Worm (Caenorhabditis elegans) whole organism, L1 larva: ENCODE data around the gene nhr-97.

Source experiments
- C04F5.9 ChIP-seq: sonication (generic microtip); optimal IDR thresholded peaks from 2 replicates; lab custom pipeline; 2016; ENCODE audit warnings: missing genetic modification characterization, missing compliant biosample characterization
- C34B4.2 ChIP-seq: sonication (generic microtip); optimal IDR thresholded peaks from 2 replicates; lab custom pipeline; 2017; ENCODE audit warnings: mild to moderate bottlenecking, missing genetic modification characterization, missing compliant biosample characterization
- F16B12.6 ChIP-seq: fragments of 150-350 bp; optimal IDR thresholded peaks from 2 replicates; lab custom pipeline; 2014; ENCODE audit warnings: missing biosample characterization, missing genetic modification characterization
- Y116A8C.19 ChIP-seq: sonication (generic microtip); optimal IDR thresholded peaks from 2 replicates; lab custom pipeline; 2016; ENCODE audit warnings: missing compliant biosample characterization, missing genetic modification characterization, borderline replicate concordance
- aly-2 ChIP-seq: fragments of 150-350 bp; optimal IDR thresholded peaks from 2 replicates; lab custom pipeline; 2014; ENCODE audit warnings: missing biosample characterization, missing genetic modification characterization
- ama-1 ChIP-seq: fragments of 150-350 bp; optimal IDR thresholded peaks from 2 replicates; lab custom pipeline; 2014
- blmp-1 ChIP-seq: fragments of 150-350 bp; optimal IDR thresholded peaks from 2 replicates; lab custom pipeline; 2014; ENCODE audit warnings: missing biosample characterization, missing genetic modification characterization
- ceh-8 ChIP-seq: fragments of 200-800 bp; sonication (Bioruptor generic); optimal IDR thresholded peaks from 2 replicates; lab custom pipeline; 2018; ENCODE audit warnings: mild to moderate bottlenecking, missing genetic modification characterization, moderate library complexity, missing compliant biosample characterization
- ceh-88 ChIP-seq: fragments of 200-800 bp; sonication (Bioruptor generic); IDR thresholded peaks from 2 replicates; pipeline ENCODE4 v1.3.6; 2022; ENCODE audit warnings: missing genetic modification characterization, missing compliant biosample characterization
- ceh-90 ChIP-seq: sonication (generic microtip); optimal IDR thresholded peaks from 2 replicates; lab custom pipeline; 2016; ENCODE audit warnings: missing genetic modification characterization, missing compliant biosample characterization
- ces-1 ChIP-seq: fragments of 150-350 bp; optimal IDR thresholded peaks from 2 replicates; lab custom pipeline; 2014; ENCODE audit warnings: missing biosample characterization, missing genetic modification reagents, missing genetic modification characterization
- dpl-1 ChIP-seq, 3 experiments: fragments of 150-350 bp in 2 of 3; sonication (generic microtip) in 1 of 3; optimal IDR thresholded peaks; 2 replicates each; lab custom pipeline; 2014 to 2017; ENCODE audit warnings: missing biosample characterization in 3 of 3, missing genetic modification characterization in 3 of 3, missing genetic modification reagents in 3 of 3
- efl-1 ChIP-seq, 4 experiments: fragments of 150-350 bp; optimal IDR thresholded peaks in 3 of 4; peaks in 1 of 4; 1 replicate in 1 of 4; 2 replicates in 3 of 4; lab custom pipeline; 2014; ENCODE audit warnings: missing biosample characterization in 2 of 4, missing genetic modification characterization in 2 of 4, missing genetic modification reagents in 2 of 4
- efl-3 ChIP-seq: fragments of 200-800 bp; sonication (Bioruptor generic); optimal IDR thresholded peaks from 2 replicates; lab custom pipeline; 2018; ENCODE audit warnings: mild to moderate bottlenecking, missing genetic modification characterization, missing compliant biosample characterization
- egl-27 ChIP-seq, 2 experiments: fragments of 150-350 bp in 1 of 2; sonication (generic microtip); optimal IDR thresholded peaks; 3 replicates each; lab custom pipeline; 2017 to 2018; ENCODE audit warnings: missing biosample characterization in 2 of 2, missing genetic modification characterization in 2 of 2, missing genetic modification reagents in 2 of 2
- elt-3 ChIP-seq, 6 experiments: fragments of 150-350 bp in 1 of 6; sonication (generic microtip); optimal IDR thresholded peaks; 2 replicates each; lab custom pipeline; 2017 to 2018; ENCODE audit warnings: missing biosample characterization in 6 of 6, missing genetic modification characterization in 6 of 6, inconsistent platforms in 1 of 6
- ets-5 ChIP-seq: fragments of 200-800 bp; sonication (Bioruptor generic); IDR thresholded peaks from 2 replicates; pipeline ENCODE4 v1.3.6; 2022; ENCODE audit warnings: missing genetic modification characterization, missing compliant biosample characterization
- fkh-10 ChIP-seq: sonication (generic microtip); optimal IDR thresholded peaks from 2 replicates; lab custom pipeline; 2017; ENCODE audit warnings: missing biosample characterization, missing genetic modification reagents, missing genetic modification characterization
- fkh-4 ChIP-seq: sonication (generic microtip); optimal IDR thresholded peaks from 2 replicates; lab custom pipeline; 2016; ENCODE audit warnings: missing compliant biosample characterization, missing genetic modification characterization, borderline replicate concordance
- fkh-8 ChIP-seq: sonication (generic microtip); optimal IDR thresholded peaks from 2 replicates; lab custom pipeline; 2016; ENCODE audit warnings: mild to moderate bottlenecking, missing genetic modification characterization, missing compliant biosample characterization
- fos-1 ChIP-seq: fragments of 150-350 bp; optimal IDR thresholded peaks from 2 replicates; lab custom pipeline; 2014; ENCODE audit warnings: missing biosample characterization, missing genetic modification characterization
- hpl-2 ChIP-seq: fragments of 150-350 bp; optimal IDR thresholded peaks from 2 replicates; lab custom pipeline; 2014; ENCODE audit warnings: missing biosample characterization, missing genetic modification reagents, missing genetic modification characterization
- lin-15B ChIP-seq: fragments of 150-350 bp; sonication (generic microtip); optimal IDR thresholded peaks from 3 replicates; lab custom pipeline; 2014; ENCODE audit warnings: missing biosample characterization, missing genetic modification characterization
- lin-39 ChIP-seq: fragments of 150-350 bp; optimal IDR thresholded peaks from 2 replicates; lab custom pipeline; 2014; ENCODE audit warnings: missing biosample characterization, missing genetic modification reagents, missing genetic modification characterization
- lir-3 ChIP-seq: sonication (generic microtip); optimal IDR thresholded peaks from 2 replicates; lab custom pipeline; 2016; ENCODE audit warnings: mild to moderate bottlenecking, missing genetic modification characterization, moderate library complexity, missing compliant biosample characterization; ENCODE audit not compliant: poor library complexity
- lsy-2 ChIP-seq, 2 experiments: fragments of 150-350 bp; optimal IDR thresholded peaks; 2 replicates each; lab custom pipeline; 2014; ENCODE audit warnings: missing biosample characterization in 2 of 2, missing genetic modification characterization in 2 of 2
- mab-9 ChIP-seq: fragments of 200-800 bp; sonication (Bioruptor generic); IDR thresholded peaks from 2 replicates; pipeline ENCODE4 v1.3.6; 2022; ENCODE audit warnings: missing genetic modification reagents, missing genetic modification characterization, missing compliant biosample characterization
- mdl-1 ChIP-seq, 2 experiments: fragments of 150-350 bp; optimal IDR thresholded peaks; 2 replicates each; lab custom pipeline; 2014 to 2017; ENCODE audit warnings: missing biosample characterization in 2 of 2, missing genetic modification characterization in 2 of 2, inconsistent platforms in 1 of 2
- mef-2 ChIP-seq: fragments of 150-350 bp; optimal IDR thresholded peaks from 2 replicates; lab custom pipeline; 2014; ENCODE audit warnings: missing biosample characterization, missing genetic modification characterization
- nhr-11 ChIP-seq: fragments of 150-350 bp; optimal IDR thresholded peaks from 2 replicates; lab custom pipeline; 2014; ENCODE audit warnings: missing biosample characterization, missing genetic modification characterization
- nhr-12 ChIP-seq: sonication (generic microtip); optimal IDR thresholded peaks from 2 replicates; lab custom pipeline; 2017; ENCODE audit warnings: missing biosample characterization, missing genetic modification characterization
- nhr-237 ChIP-seq: fragments of 150-350 bp; optimal IDR thresholded peaks from 2 replicates; lab custom pipeline; 2014; ENCODE audit warnings: missing biosample characterization, missing genetic modification characterization
- nhr-47 ChIP-seq: sonication (generic microtip); optimal IDR thresholded peaks from 2 replicates; lab custom pipeline; 2016; ENCODE audit warnings: mild to moderate bottlenecking, missing genetic modification characterization, moderate library complexity, missing compliant biosample characterization
- nhr-77 ChIP-seq: fragments of 150-350 bp; optimal IDR thresholded peaks from 2 replicates; lab custom pipeline; 2014; ENCODE audit warnings: missing biosample characterization, missing genetic modification characterization
- nhr-85 ChIP-seq: sonication (generic microtip); peaks from one replicate; lab custom pipeline; 2016; ENCODE audit warnings: missing genetic modification characterization, inconsistent platforms, missing compliant biosample characterization
- nhr-90 ChIP-seq: sonication (generic microtip); optimal IDR thresholded peaks from 2 replicates; lab custom pipeline; 2016; ENCODE audit warnings: mild to moderate bottlenecking, missing genetic modification characterization, missing compliant biosample characterization; ENCODE audit not compliant: poor library complexity
- pag-3 ChIP-seq: sonication (generic microtip); optimal IDR thresholded peaks from 2 replicates; lab custom pipeline; 2017; ENCODE audit warnings: missing genetic modification characterization, mild to moderate bottlenecking, missing compliant biosample characterization, antibody characterized with exemption, borderline replicate concordance; ENCODE audit not compliant: insufficient read depth
- skn-1 ChIP-seq: fragments of 150-350 bp; optimal IDR thresholded peaks from 2 replicates; lab custom pipeline; 2014; ENCODE audit warnings: missing biosample characterization, missing genetic modification characterization
- snpc-4 ChIP-seq: fragments of 150-350 bp; optimal IDR thresholded peaks from 2 replicates; lab custom pipeline; 2014; ENCODE audit warnings: missing biosample characterization, missing genetic modification characterization
- snu-23 ChIP-seq: sonication (generic microtip); optimal IDR thresholded peaks from 2 replicates; lab custom pipeline; 2016; ENCODE audit warnings: missing genetic modification characterization, missing compliant biosample characterization
- sox-4 ChIP-seq: sonication (generic microtip); optimal IDR thresholded peaks from 2 replicates; lab custom pipeline; 2016; ENCODE audit warnings: missing genetic modification characterization, missing compliant biosample characterization
- tbx-2 ChIP-seq: sonication (generic microtip); optimal IDR thresholded peaks from 2 replicates; lab custom pipeline; 2016; ENCODE audit warnings: missing genetic modification characterization, missing compliant biosample characterization
- tlp-1 ChIP-seq: fragments of 150-350 bp; optimal IDR thresholded peaks from 2 replicates; lab custom pipeline; 2014; ENCODE audit warnings: missing biosample characterization, missing genetic modification characterization
- unc-130 ChIP-seq: fragments of 150-350 bp; optimal IDR thresholded peaks from 2 replicates; lab custom pipeline; 2017; ENCODE audit warnings: missing biosample characterization, missing genetic modification characterization, inconsistent platforms
- xbp-1 ChIP-seq: sonication (generic microtip); optimal IDR thresholded peaks from 2 replicates; lab custom pipeline; 2016; ENCODE audit warnings: missing genetic modification characterization, missing compliant biosample characterization
- zip-4 ChIP-seq: fragments of 200-800 bp; sonication (Bioruptor generic); optimal IDR thresholded peaks from 2 replicates; lab custom pipeline; 2018; ENCODE audit warnings: mild to moderate bottlenecking, missing genetic modification characterization, moderate library complexity, missing compliant biosample characterization
- ztf-11 ChIP-seq, 2 experiments: sonication (generic microtip); optimal IDR thresholded peaks; 2 replicates each; lab custom pipeline; 2016 to 2017; ENCODE audit warnings: missing genetic modification characterization in 2 of 2, missing biosample characterization in 1 of 2, missing compliant biosample characterization in 1 of 2

nhr-97 gene

ce11 chrIV:9716490-9716889 is 41.0 kb upstream of the nhr-97 start (continued):
- no peak for TF ChIP-seq ces-1 (GFP tag; lab: Kevin White, UChicago)
- no peak for TF ChIP-seq lir-3
- TF ChIP-seq blmp-1 (tag; lab: Kevin White, UChicago) = peak; percentile 98
- TF ChIP-seq lin-15B (tag; lab: Kevin White, UChicago) = no peak
- no peak for TF ChIP-seq nhr-11 (tag; lab: Kevin White, UChicago)
- no peak for TF ChIP-seq fkh-4
- no peak for TF ChIP-seq hpl-2 (GFP tag; lab: Kevin White, UChicago)
- no peak for TF ChIP-seq unc-130
- TF ChIP-seq snpc-4 (tag; lab: Kevin White, UChicago) = no peak
- peak; percentile 33 for TF ChIP-seq snu-23 (GFP tag; lab: Kevin White, UChicago)
- no peak for TF ChIP-seq F16B12.6 (tag; lab: Kevin White, UChicago)
- TF ChIP-seq lin-39 (tag; lab: Kevin White, UChicago) = no peak
- TF ChIP-seq lsy-2 (tag; optimal IDR thresholded peaks at IDR 0.05; lab: Kevin White, UChicago) = peak in 1 of 2 experiments; percentile 40
- TF ChIP-seq mdl-1 (tag; optimal IDR thresholded peaks at IDR 0.05; lab: Kevin White, UChicago) = no peak
- TF ChIP-seq nhr-47 (tag; lab: Kevin White, UChicago) = no peak
- TF ChIP-seq pag-3 (tag; lab: Kevin White, UChicago) = no peak
- TF ChIP-seq nhr-237 (tag; lab: Kevin White, UChicago) = no peak
- TF ChIP-seq skn-1 (tag; lab: Kevin White, UChicago) = no peak
- no peak for TF ChIP-seq efl-3 (GFP tag; lab: Kevin White, UChicago)
- TF ChIP-seq ceh-88 (GFP tag; lab: Robert Waterston, UW) = no peak
- no peak for TF ChIP-seq xbp-1 (tag; lab: Kevin White, UChicago)
- no peak for TF ChIP-seq aly-2 (tag; lab: Kevin White, UChicago)
- no peak for TF ChIP-seq ceh-90 (tag; lab: Kevin White, UChicago)
- TF ChIP-seq fkh-10 (GFP tag; lab: Kevin White, UChicago) = no peak
- no peak for TF ChIP-seq mef-2 (tag; lab: Kevin White, UChicago)
- no peak for TF ChIP-seq C04F5.9 (tag; lab: Kevin White, UChicago)
- TF ChIP-seq ama-1 (lab: Kevin White, UChicago) = no peak
- no peak for TF ChIP-seq C34B4.2 (tag; lab: Kevin White, UChicago)
- no peak for TF ChIP-seq dpl-1 (GFP tag; optimal IDR thresholded peaks at IDR 0.05; lab: Kevin White, UChicago)
- no peak for TF ChIP-seq nhr-90 (tag; lab: Kevin White, UChicago)
- TF ChIP-seq ets-5 (GFP tag; lab: Robert Waterston, UW) = no peak

- TF ChIP-seq nhr-90 (tag; lab: Kevin White, UChicago) = no peak
- no peak for TF ChIP-seq tlp-1 (tag; lab: Kevin White, UChicago)
- TF ChIP-seq hpl-2 (GFP tag; lab: Kevin White, UChicago) = no peak
- no peak for TF ChIP-seq nhr-12 (tag; lab: Kevin White, UChicago)
- TF ChIP-seq efl-3 (GFP tag; lab: Kevin White, UChicago) = no peak
- no peak for TF ChIP-seq Y116A8C.19 (tag; lab: Kevin White, UChicago)
Observed at ce11 chrIV:9717844-9718243, 39.6 kb upstream of the nhr-97 start.

ce11 chrIV:9718396-9718795 is 39.0 kb upstream of the nhr-97 start:
- TF ChIP-seq ztf-11 (tag; optimal IDR thresholded peaks at IDR 0.05; lab: Kevin White, UChicago) (no peak), mef-2 (tag; lab: Kevin White, UChicago) (peak; percentile 35), nhr-237 (tag; lab: Kevin White, UChicago) (peak; percentile 78), ceh-88 (GFP tag; lab: Robert Waterston, UW) (no peak), ceh-90 (tag; lab: Kevin White, UChicago) (no peak), efl-3 (GFP tag; lab: Kevin White, UChicago) (no peak), snu-23 (GFP tag; lab: Kevin White, UChicago) (peak; percentile 91), lin-39 (tag; lab: Kevin White, UChicago) (no peak), C34B4.2 (tag; lab: Kevin White, UChicago) (no peak), mab-9 (GFP tag; lab: Robert Waterston, UW) (no peak), sox-4 (no peak), ceh-8 (GFP tag; lab: Kevin White, UChicago) (no peak), tbx-2 (tag; lab: Kevin White, UChicago) (peak; percentile 81), skn-1 (tag; lab: Kevin White, UChicago) (peak; percentile 33), zip-4 (no peak), efl-1 (optimal IDR thresholded peaks at IDR 0.05; lab: Kevin White, UChicago) (peak; percentile 56 to 66), efl-1 (GFP tag; optimal IDR thresholded peaks at IDR 0.05 in 1 of 2; lab: Kevin White, UChicago) (peak; percentile 32 to 94), fkh-4 (no peak), elt-3 (tag; optimal IDR thresholded peaks at IDR 0.05; lab: Kevin White, UChicago) (peak in 2 of 6 experiments; percentile 15 to 62), nhr-77 (tag; lab: Kevin White, UChicago) (peak; percentile 51), fkh-8 (tag; lab: Kevin White, UChicago) (peak; percentile 87), nhr-85 (tag; lab: Kevin White, UChicago) (peak; percentile 92), fos-1 (tag; lab: Kevin White, UChicago) (peak; percentile 68), egl-27 (tag; optimal IDR thresholded peaks at IDR 0.05; lab: Kevin White, UChicago) (peak; percentile 40 to 52)
